Worm (Caenorhabditis elegans): ENCODE measurements around the gene mul-1.

mul-1 gene

ce11 chrIV:4112387-4112786 is 10.6 kb downstream of the mul-1 start, which contains the start of gene F49F1.14:
Gene F49F1.14, minus strand, starts transcription at chrIV:4112487.
- TF ChIP-seq hlh-13 (GFP tag; optimal IDR thresholded peaks at IDR 0.05) (no peak), hlh-30 (tag; optimal IDR thresholded peaks at IDR 0.05; ENCODE audit: insufficient read depth) (no peak), ttx-3 (tag; optimal IDR thresholded peaks at IDR 0.05) (no peak), tbx-7 (tag; optimal IDR thresholded peaks at IDR 0.05) (no peak), unc-55 (GFP tag; optimal IDR thresholded peaks at IDR 0.05) (no peak), ceh-19 (GFP tag; optimal IDR thresholded peaks at IDR 0.05) (no peak), mec-3 (tag; optimal IDR thresholded peaks at IDR 0.05; ENCODE audit: borderline replicate concordance) (no peak), ceh-9 (tag; optimal IDR thresholded peaks at IDR 0.05) (no peak), C38D4.7 (GFP tag; optimal IDR thresholded peaks at IDR 0.05) (no peak), ceh-34 (tag; optimal IDR thresholded peaks at IDR 0.05) (no peak), odd-2 (tag; optimal IDR thresholded peaks at IDR 0.05) (no peak)

DNA sequence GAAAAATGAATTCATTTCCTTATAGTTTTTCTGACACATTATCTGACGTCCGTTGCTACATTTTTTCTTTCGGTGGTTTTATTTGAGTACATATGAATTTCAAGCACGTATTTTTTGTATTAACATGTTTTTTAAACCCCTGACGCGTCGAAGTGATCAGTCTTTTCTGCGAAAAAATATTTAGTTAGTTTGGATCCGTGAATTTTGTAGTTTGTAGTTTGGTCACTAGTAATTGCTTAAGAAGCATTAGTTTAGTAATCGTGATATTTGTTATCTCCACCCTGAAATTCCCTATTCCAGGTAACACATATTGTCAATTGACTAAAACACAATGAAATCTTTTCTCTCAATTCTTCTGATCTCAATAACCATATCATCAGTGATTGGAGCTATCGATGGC is 14.2 kb downstream of the mul-1 start, which contains the start of gene C35B1.7:
C35B1.7 (plus strand) TSS at position 301 of the 400 bp plus-strand sequence.
- no peak for TF ChIP-seq C38D4.7 (GFP tag; optimal IDR thresholded peaks at IDR 0.05)
- TF ChIP-seq tbx-2 (tag; optimal IDR thresholded peaks at IDR 0.05) = no peak
- TF ChIP-seq ceh-9 (tag; optimal IDR thresholded peaks at IDR 0.05) = no peak
- no peak for TF ChIP-seq sdc-2 (tag; optimal IDR thresholded peaks at IDR 0.05)
- TF ChIP-seq nhr-11 (tag; optimal IDR thresholded peaks at IDR 0.05) = no peak
- TF ChIP-seq unc-86 (tag; optimal IDR thresholded peaks at IDR 0.05) = no peak
- no peak for TF ChIP-seq dmd-4 (tag; optimal IDR thresholded peaks at IDR 0.05; ENCODE audit: borderline replicate concordance)
- TF ChIP-seq K02D7.2 (tag; optimal IDR thresholded peaks at IDR 0.05) = no peak
- TF ChIP-seq ceh-2 (tag; optimal IDR thresholded peaks at IDR 0.05) = no peak
- TF ChIP-seq odd-2 (tag; optimal IDR thresholded peaks at IDR 0.05) = no peak
- TF ChIP-seq hlh-6 (tag; optimal IDR thresholded peaks at IDR 0.05) = no peak
- no peak for TF ChIP-seq ceh-19 (GFP tag; optimal IDR thresholded peaks at IDR 0.05)
- TF ChIP-seq ama-1 (optimal IDR thresholded peaks at IDR 0.05) = no peak
- no peak for TF ChIP-seq ceh-30 (tag; optimal IDR thresholded peaks at IDR 0.05)
- TF ChIP-seq sox-2 (GFP tag; IDR thresholded peaks at IDR 0.05) = no peak

DNA sequence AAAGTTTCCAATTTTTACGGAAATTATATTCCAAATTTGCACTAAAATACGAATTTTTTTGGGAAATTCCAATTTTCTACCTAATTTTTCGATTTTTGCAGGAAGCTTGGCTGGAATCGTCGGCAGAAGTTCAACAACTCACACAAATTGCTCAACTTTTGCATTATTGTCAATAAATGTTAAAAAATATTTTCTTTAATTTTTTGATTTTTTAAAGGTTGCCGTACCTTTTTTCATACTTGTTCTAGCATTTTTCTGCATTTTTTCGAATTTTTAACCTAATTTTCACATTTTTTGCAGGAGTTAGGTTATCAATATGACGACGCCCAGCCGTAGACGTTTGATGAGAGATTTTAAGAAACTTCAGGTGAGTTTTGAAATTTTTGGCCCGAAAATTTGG is 20.2 kb downstream of the mul-1 start, which contains the start of gene ubc-1:
ubc-1 (plus strand) TSS at position 301 of the 400 bp plus-strand sequence.
- TF ChIP-seq tbx-7 (tag; optimal IDR thresholded peaks at IDR 0.05) (no peak), unc-3 (GFP tag; conservative IDR thresholded peaks at IDR 0.05) (no peak), unc-3 (tag; optimal IDR thresholded peaks at IDR 0.05) (no peak), hlh-30 (tag; optimal IDR thresholded peaks at IDR 0.05; ENCODE audit: insufficient read depth) (no peak), nfya-1 (tag; optimal IDR thresholded peaks at IDR 0.05) (no peak), ceh-31 (tag; optimal IDR thresholded peaks at IDR 0.05) (no peak), dve-1 (tag; optimal IDR thresholded peaks at IDR 0.05) (no peak)

DNA sequence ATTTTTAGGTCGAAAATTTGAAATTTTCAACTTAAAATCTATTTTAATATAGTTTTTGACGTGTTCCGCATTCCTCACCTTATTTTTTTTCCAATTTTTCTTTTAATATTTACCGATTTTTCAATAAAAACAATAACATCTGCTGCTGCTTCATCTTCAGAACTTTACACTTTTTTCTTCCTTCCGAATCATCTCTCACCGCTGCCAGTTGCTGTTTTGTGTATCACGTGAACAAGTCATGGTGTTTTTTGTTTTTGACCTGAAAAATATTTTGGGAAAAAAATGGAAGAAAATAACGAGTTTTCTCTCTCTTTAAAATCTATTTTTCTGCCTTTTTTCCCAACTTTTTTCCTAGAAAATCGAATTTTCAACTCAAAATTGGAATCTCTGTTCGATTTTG is 23.2 kb downstream of the mul-1 start:
- TF ChIP-seq C08G9.2 (tag; optimal IDR thresholded peaks at IDR 0.05) = no peak
- no peak for TF ChIP-seq nfya-1 (tag; optimal IDR thresholded peaks at IDR 0.05)
- TF ChIP-seq npax-4 (tag; optimal IDR thresholded peaks at IDR 0.05) = no peak
- no peak for TF ChIP-seq odd-2 (tag; optimal IDR thresholded peaks at IDR 0.05)
- no peak for TF ChIP-seq zip-5 (tag; optimal IDR thresholded peaks at IDR 0.05)
- no peak for TF ChIP-seq pha-2 (tag; optimal IDR thresholded peaks at IDR 0.05)
- no peak for TF ChIP-seq ceh-22 (tag; optimal IDR thresholded peaks at IDR 0.05)
- TF ChIP-seq pros-1 (tag; optimal IDR thresholded peaks at IDR 0.05) = no peak
- TF ChIP-seq gmeb-2 (tag; optimal IDR thresholded peaks at IDR 0.05) = no peak
- TF ChIP-seq ceh-19 (GFP tag; optimal IDR thresholded peaks at IDR 0.05) = no peak

- no peak for TF ChIP-seq ets-4 (tag; optimal IDR thresholded peaks at IDR 0.05)
- TF ChIP-seq ahr-1 (tag; optimal IDR thresholded peaks at IDR 0.05) = no peak
- TF ChIP-seq ceh-22 (tag; optimal IDR thresholded peaks at IDR 0.05) = no peak
- TF ChIP-seq pqm-1 (tag; optimal IDR thresholded peaks at IDR 0.05) = no peak
- no peak for TF ChIP-seq che-1 (tag; optimal IDR thresholded peaks at IDR 0.05)
- no peak for TF ChIP-seq pros-1 (tag; optimal IDR thresholded peaks at IDR 0.05)
- TF ChIP-seq ceh-34 (tag; optimal IDR thresholded peaks at IDR 0.05) = no peak
- TF ChIP-seq elt-2 (tag; optimal IDR thresholded peaks at IDR 0.05) = no peak
- TF ChIP-seq elt-4 (tag; optimal IDR thresholded peaks at IDR 0.05) = no peak
- no peak for TF ChIP-seq ceh-18 (tag; optimal IDR thresholded peaks at IDR 0.05)
- no peak for TF ChIP-seq fkh-6 (tag; optimal IDR thresholded peaks at IDR 0.05)
- TF ChIP-seq hlh-13 (GFP tag; optimal IDR thresholded peaks at IDR 0.05) = no peak
- no peak for TF ChIP-seq ceh-2 (tag; optimal IDR thresholded peaks at IDR 0.05)
- TF ChIP-seq pha-2 (tag; optimal IDR thresholded peaks at IDR 0.05) = no peak
- no peak for TF ChIP-seq lim-6 (tag; optimal IDR thresholded peaks at IDR 0.05)
- no peak for TF ChIP-seq pha-4 (tag; optimal IDR thresholded peaks at IDR 0.05)
- TF ChIP-seq ceh-24 (tag; optimal IDR thresholded peaks at IDR 0.05) = no peak
- no peak for TF ChIP-seq odd-2 (tag; optimal IDR thresholded peaks at IDR 0.05)
- TF ChIP-seq tbx-7 (tag; optimal IDR thresholded peaks at IDR 0.05) = no peak
- no peak for TF ChIP-seq unc-86 (tag; optimal IDR thresholded peaks at IDR 0.05)
Observed at ce11 chrIV:4096940-4097339, 26.0 kb downstream of the mul-1 start.
